Fruit fly (Drosophila melanogaster) whole organism, prepupa: ENCODE data around the gene BckdhA.
A peak's percentile ranks its signal among the peaks of the same experiment; 100 is the strongest.

Source experiments
- Blimp-1 ChIP-seq: fragments of 200-800 bp; sonication (Bioruptor generic); optimal IDR thresholded peaks from 3 replicates; lab custom pipeline; 2017; ENCODE audit warnings: missing biosample characterization, missing genetic modification characterization, mild to moderate bottlenecking, moderate library complexity, missing genetic modification reagents
- CG10669 ChIP-seq: fragments of 200-800 bp; sonication (Bioruptor generic); optimal IDR thresholded peaks from 3 replicates; lab custom pipeline; 2018; ENCODE audit warnings: missing biosample characterization, mild to moderate bottlenecking, missing genetic modification characterization, moderate library complexity
- CG11294 ChIP-seq: fragments of 200-800 bp; sonication (Bioruptor generic); IDR thresholded peaks from 2 replicates; pipeline ENCODE4 v1.3.6; 2022; ENCODE audit warnings: missing biosample characterization, missing genetic modification characterization
- CG11762 ChIP-seq: fragments of 200-800 bp; sonication (Bioruptor generic); optimal IDR thresholded peaks from 3 replicates; lab custom pipeline; 2016; ENCODE audit warnings: missing biosample characterization, missing genetic modification characterization; ENCODE audit not compliant: insufficient read depth
- CG15336 ChIP-seq: fragments of 200-800 bp; sonication (Bioruptor generic); IDR thresholded peaks from 2 replicates; pipeline ENCODE4 v1.3.6; 2022; ENCODE audit warnings: missing biosample characterization, missing genetic modification characterization
- CG1621 ChIP-seq: fragments of 200-800 bp; sonication (Bioruptor generic); optimal IDR thresholded peaks from 3 replicates; lab custom pipeline; 2018; ENCODE audit warnings: missing biosample characterization, mild to moderate bottlenecking, missing genetic modification characterization
- CG3032 ChIP-seq: fragments of 200-800 bp; optimal IDR thresholded peaks from 2 replicates; lab custom pipeline; 2019; ENCODE audit warnings: missing biosample characterization, mild to moderate bottlenecking, missing genetic modification characterization, moderate library complexity
- CG32006 ChIP-seq: fragments of 200-800 bp; sonication (Bioruptor generic); optimal IDR thresholded peaks from 3 replicates; lab custom pipeline; 2017; ENCODE audit warnings: missing biosample characterization, mild to moderate bottlenecking, missing genetic modification characterization
- CG34406 ChIP-seq: fragments of 200-800 bp; sonication (Bioruptor generic); optimal IDR thresholded peaks from 3 replicates; lab custom pipeline; 2016; ENCODE audit warnings: missing biosample characterization, missing genetic modification characterization
- CG3919 ChIP-seq: fragments of 200-800 bp; sonication (Bioruptor generic); optimal IDR thresholded peaks from 3 replicates; lab custom pipeline; 2016; ENCODE audit warnings: missing biosample characterization, missing genetic modification characterization
- CG4318 ChIP-seq: fragments of 200-800 bp; sonication (Bioruptor generic); optimal IDR thresholded peaks from 3 replicates; lab custom pipeline; 2017; ENCODE audit warnings: missing biosample characterization, mild to moderate bottlenecking, missing genetic modification characterization
- CG6276 ChIP-seq: fragments of 200-800 bp; sonication (Bioruptor generic); optimal IDR thresholded peaks from 2 replicates; lab custom pipeline; 2017; ENCODE audit warnings: missing biosample characterization, mild to moderate bottlenecking, missing genetic modification characterization
- CG6792 ChIP-seq: fragments of 200-800 bp; sonication (Bioruptor generic); optimal IDR thresholded peaks from 3 replicates; lab custom pipeline; 2016; ENCODE audit warnings: missing biosample characterization, missing genetic modification characterization
- CG6808 ChIP-seq: fragments of 200-800 bp; sonication (Bioruptor generic); optimal IDR thresholded peaks from 3 replicates; lab custom pipeline; 2017; ENCODE audit warnings: missing biosample characterization, missing genetic modification characterization, mild to moderate bottlenecking, moderate library complexity, missing genetic modification reagents
- CG6854 ChIP-seq: fragments of 200-800 bp; sonication (Bioruptor generic); optimal IDR thresholded peaks from 2 replicates; lab custom pipeline; 2017; ENCODE audit warnings: missing biosample characterization, mild to moderate bottlenecking, missing genetic modification characterization
- CG7368 ChIP-seq: fragments of 200-800 bp; sonication (Bioruptor generic); optimal IDR thresholded peaks from 3 replicates; lab custom pipeline; 2016; ENCODE audit warnings: missing biosample characterization, missing genetic modification characterization
- CG8319 ChIP-seq: fragments of 200-800 bp; sonication (Bioruptor generic); optimal IDR thresholded peaks from 3 replicates; lab custom pipeline; 2016; ENCODE audit warnings: missing biosample characterization, missing genetic modification characterization
- CG8632 ChIP-seq: fragments of 200-800 bp; sonication (Bioruptor generic); optimal IDR thresholded peaks from 3 replicates; lab custom pipeline; 2016; ENCODE audit warnings: missing biosample characterization, missing genetic modification characterization
- CG9139 ChIP-seq: fragments of 200-800 bp; sonication (Bioruptor generic); optimal IDR thresholded peaks from 3 replicates; lab custom pipeline; 2017; ENCODE audit warnings: missing biosample characterization, mild to moderate bottlenecking, missing genetic modification characterization
- Eip75B ChIP-seq: fragments of 200-800 bp; sonication (Bioruptor generic); optimal IDR thresholded peaks from 3 replicates; lab custom pipeline; 2016; ENCODE audit warnings: missing biosample characterization, missing genetic modification characterization
- Eip93F ChIP-seq: fragments of 200-800 bp; sonication (Bioruptor generic); optimal IDR thresholded peaks from 2 replicates; lab custom pipeline; 2016; ENCODE audit warnings: missing biosample characterization, mild to moderate bottlenecking, missing genetic modification characterization
- Ets96B ChIP-seq: fragments of 200-800 bp; optimal IDR thresholded peaks from 2 replicates; lab custom pipeline; 2019; ENCODE audit warnings: missing biosample characterization, mild to moderate bottlenecking, missing genetic modification characterization, moderate library complexity
- Gug ChIP-seq: fragments of 200-800 bp; sonication (Bioruptor generic); IDR thresholded peaks from 2 replicates; pipeline ENCODE4 v1.3.6; 2022; ENCODE audit warnings: missing biosample characterization, missing genetic modification characterization
- Hr38 ChIP-seq: sonication (Bioruptor generic); optimal IDR thresholded peaks from 2 replicates; lab custom pipeline; 2016; ENCODE audit warnings: missing biosample characterization, missing genetic modification characterization
- Hr39 ChIP-seq: fragments of 200-800 bp; sonication (Bioruptor generic); optimal IDR thresholded peaks from 2 replicates; lab custom pipeline; 2016; ENCODE audit warnings: missing biosample characterization, missing genetic modification characterization
- Hr4 ChIP-seq: fragments of 200-800 bp; sonication (Bioruptor generic); optimal IDR thresholded peaks from 3 replicates; lab custom pipeline; 2016; ENCODE audit warnings: missing biosample characterization, missing genetic modification characterization
- Lpt ChIP-seq: fragments of 200-800 bp; sonication (Bioruptor generic); optimal IDR thresholded peaks from 3 replicates; lab custom pipeline; 2016; ENCODE audit warnings: missing biosample characterization, missing genetic modification characterization
- OdsH ChIP-seq: fragments of 200-800 bp; sonication (Bioruptor generic); optimal IDR thresholded peaks from 3 replicates; lab custom pipeline; 2016; ENCODE audit warnings: missing biosample characterization, missing genetic modification characterization
- Sox102F ChIP-seq: fragments of 200-800 bp; sonication (Bioruptor generic); optimal IDR thresholded peaks from 2 replicates; lab custom pipeline; 2016; ENCODE audit warnings: missing biosample characterization, mild to moderate bottlenecking, missing genetic modification characterization
- Sox14 ChIP-seq: fragments of 200-800 bp; sonication (Bioruptor generic); optimal IDR thresholded peaks from 3 replicates; lab custom pipeline; 2016; ENCODE audit warnings: missing biosample characterization, missing genetic modification characterization
- Sox15 ChIP-seq: fragments of 200-800 bp; sonication (Bioruptor generic); optimal IDR thresholded peaks from 3 replicates; lab custom pipeline; 2016; ENCODE audit warnings: missing biosample characterization, missing genetic modification characterization
- achi ChIP-seq: fragments of 200-800 bp; sonication (Bioruptor generic); optimal IDR thresholded peaks from 3 replicates; lab custom pipeline; 2016; ENCODE audit warnings: missing biosample characterization, missing genetic modification characterization
- acj6 ChIP-seq: fragments of 200-800 bp; sonication (Bioruptor generic); optimal IDR thresholded peaks from 3 replicates; lab custom pipeline; 2016; ENCODE audit warnings: missing biosample characterization, missing genetic modification characterization
- dac ChIP-seq: fragments of 200-800 bp; sonication (Bioruptor generic); optimal IDR thresholded peaks from 2 replicates; lab custom pipeline; 2017; ENCODE audit warnings: missing biosample characterization, mild to moderate bottlenecking, missing genetic modification characterization
- eg ChIP-seq: fragments of 200-800 bp; sonication (Bioruptor generic); IDR thresholded peaks from 3 replicates; pipeline ENCODE4 v1.3.6; 2022; ENCODE audit warnings: missing biosample characterization, missing genetic modification characterization
- esn ChIP-seq: fragments of 200-800 bp; sonication (Bioruptor generic); optimal IDR thresholded peaks from 2 replicates; lab custom pipeline; 2016; ENCODE audit warnings: missing biosample characterization, mild to moderate bottlenecking, missing genetic modification characterization, moderate library complexity
- fd85E ChIP-seq: fragments of 200-800 bp; sonication (Bioruptor generic); optimal IDR thresholded peaks from 3 replicates; lab custom pipeline; 2016; ENCODE audit warnings: missing biosample characterization, missing genetic modification characterization
- lz ChIP-seq: fragments of 200-800 bp; sonication (Bioruptor generic); optimal IDR thresholded peaks from 3 replicates; lab custom pipeline; 2016; ENCODE audit warnings: missing biosample characterization, missing genetic modification characterization
- net ChIP-seq: fragments of 200-800 bp; sonication (Bioruptor generic); optimal IDR thresholded peaks from 3 replicates; lab custom pipeline; 2016; ENCODE audit warnings: missing biosample characterization, missing genetic modification characterization
- pdm3 ChIP-seq: fragments of 200-800 bp; sonication (Bioruptor generic); optimal IDR thresholded peaks from 3 replicates; lab custom pipeline; 2016; ENCODE audit warnings: missing biosample characterization, missing genetic modification characterization
- salr ChIP-seq, 2 experiments: fragments of 200-800 bp; sonication (Bioruptor generic); optimal IDR thresholded peaks; 3 replicates each; lab custom pipeline; 2016 to 2018; ENCODE audit warnings: missing biosample characterization in 2 of 2, missing genetic modification characterization in 2 of 2, mild to moderate bottlenecking in 1 of 2
- spab ChIP-seq: fragments of 200-800 bp; sonication (Bioruptor generic); optimal IDR thresholded peaks from 2 replicates; lab custom pipeline; 2017; ENCODE audit warnings: missing biosample characterization, mild to moderate bottlenecking, missing genetic modification characterization, missing genetic modification reagents
- ss ChIP-seq, 2 experiments: fragments of 200-800 bp; sonication (Bioruptor generic); optimal IDR thresholded peaks; 2 replicates in 1 of 2; 3 replicates in 1 of 2; lab custom pipeline; 2017 to 2018; ENCODE audit warnings: mild to moderate bottlenecking in 2 of 2, missing biosample characterization in 2 of 2, missing genetic modification characterization in 2 of 2, moderate library complexity in 1 of 2
- svp ChIP-seq: fragments of 200-800 bp; sonication (Bioruptor generic); peaks from one replicate; lab custom pipeline; 2016; ENCODE audit warnings: missing biosample characterization, missing genetic modification characterization
- topi ChIP-seq: fragments of 200-800 bp; sonication (Bioruptor generic); optimal IDR thresholded peaks from 3 replicates; lab custom pipeline; 2016; ENCODE audit warnings: missing biosample characterization, missing genetic modification characterization
- vri ChIP-seq: fragments of 200-800 bp; sonication (Bioruptor generic); optimal IDR thresholded peaks from 3 replicates; lab custom pipeline; 2016; ENCODE audit warnings: missing biosample characterization, mild to moderate bottlenecking, missing genetic modification characterization

BckdhA gene

DNA sequence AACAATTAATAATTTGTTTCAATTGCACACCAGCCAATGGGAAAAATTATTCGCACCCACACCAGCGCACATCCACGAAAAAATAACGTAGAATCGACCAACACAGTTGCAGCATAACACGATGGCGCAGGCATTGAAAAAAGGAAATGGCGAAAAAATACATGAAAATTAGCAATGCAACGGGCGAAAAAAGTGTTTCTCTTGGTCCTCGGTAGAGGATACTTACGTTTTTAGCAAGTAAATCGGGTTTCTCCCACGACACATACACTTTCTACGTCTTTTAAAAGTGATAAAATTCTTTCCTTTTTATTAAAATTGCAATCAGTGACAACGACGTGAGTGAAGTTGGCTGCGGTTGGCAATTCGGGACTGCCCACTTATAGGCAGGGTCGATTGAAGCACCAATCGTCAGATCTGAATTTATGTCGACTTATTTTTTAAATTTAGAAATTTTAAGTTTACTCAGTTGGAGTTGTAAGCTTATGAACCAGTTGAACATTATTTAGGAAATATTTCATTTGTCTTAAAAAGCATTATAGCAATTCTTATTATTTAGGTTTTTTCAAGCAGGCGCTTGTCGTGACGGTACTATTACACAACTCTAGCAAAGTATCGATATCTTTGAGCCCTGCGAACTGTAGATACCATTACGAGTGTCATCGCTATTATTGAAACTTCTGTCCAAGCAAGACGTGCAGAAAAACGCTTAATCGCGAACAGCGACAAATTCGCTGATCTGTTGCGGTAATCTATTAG, 22.0 kb downstream of the BckdhA start, which contains the start of the genes Kap-alpha3 and Son (continued):
- TF ChIP-seq esn (GFP tag; lab: Kevin White, UChicago) (peak; percentile 94), Ets96B (tag; lab: Kevin White, UChicago) (peak; percentile 69), Eip75B (GFP tag; lab: Kevin White, UChicago) (peak; percentile 90), Blimp-1 (GFP tag; lab: Kevin White, UChicago) (peak; percentile 81), Sox102F (GFP tag; lab: Kevin White, UChicago) (peak; percentile 85), CG11762 (peak; percentile 70), spab (GFP tag; lab: Kevin White, UChicago) (peak; percentile 61), CG3919 (peak; percentile 91), CG8632 (GFP tag; lab: Kevin White, UChicago) (peak; percentile 72), salr (GFP tag; optimal IDR thresholded peaks at IDR 0.05; lab: Kevin White, UChicago) (peak; percentile 70 to 82), CG6792 (GFP tag; lab: Kevin White, UChicago) (peak; percentile 79), CG3032 (tag; lab: Kevin White, UChicago) (peak; percentile 78), CG6808 (GFP tag; lab: Kevin White, UChicago) (peak; percentile 83), Hr38 (GFP tag; lab: Kevin White, UChicago) (peak; percentile 9), CG6276 (GFP tag; lab: Kevin White, UChicago) (peak; percentile 40), ss (GFP tag; optimal IDR thresholded peaks at IDR 0.05; lab: Kevin White, UChicago) (peak; percentile 67 to 91), pdm3 (GFP tag; lab: Kevin White, UChicago) (peak; percentile 88), OdsH (peak; percentile 87), acj6 (GFP tag; lab: Kevin White, UChicago) (peak; percentile 85), CG9139 (peak; percentile 83), Sox14 (GFP tag; lab: Kevin White, UChicago) (peak; percentile 88), CG11294 (GFP tag; lab: Robert Waterston, UW) (peak; percentile 56; the same call in 1 of the 2 replicates), lz (GFP tag; lab: Kevin White, UChicago) (peak; percentile 91), Lpt (peak; percentile 56), Gug (peak; percentile 57), Eip93F (GFP tag; lab: Kevin White, UChicago) (no peak), CG15336 (GFP tag; lab: Robert Waterston, UW) (0 out of 2 replicates have a peak, but pooled peaks have one; percentile 21), CG8319 (GFP tag; lab: Kevin White, UChicago) (peak; percentile 75), vri (peak; percentile 91), topi (GFP tag; lab: Kevin White, UChicago) (peak; percentile 88), CG34406 (peak; percentile 82), dac (GFP tag; lab: Kevin White, UChicago) (peak; percentile 63)

DNA sequence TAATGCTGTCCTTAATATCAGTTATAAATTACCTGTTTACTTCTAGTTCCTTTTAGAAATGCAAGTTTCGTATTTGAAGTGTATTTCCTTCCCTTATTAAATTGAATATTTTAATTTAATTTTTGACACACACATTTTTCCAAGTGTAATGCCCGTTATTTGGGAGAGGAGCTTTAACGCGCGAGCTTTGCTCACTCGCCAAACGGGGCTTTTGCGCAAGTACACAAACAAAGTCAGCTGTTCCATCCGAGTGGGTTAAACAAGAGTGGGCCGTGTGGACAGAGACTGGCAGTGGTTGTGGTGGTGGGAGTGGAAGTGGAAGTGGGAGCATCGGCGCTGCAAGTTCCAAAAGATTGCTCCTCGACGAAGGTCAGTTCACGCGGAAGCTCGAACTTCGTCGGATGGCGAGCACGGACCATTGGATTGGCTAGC, 25.5 kb downstream of the BckdhA start, which contains the start of gene CG8301:
Gene CG8301, plus strand, starts transcription at position 218 of the 432 bp plus-strand sequence.
- TF ChIP-seq fd85E (GFP tag; lab: Kevin White, UChicago) (no peak), esn (GFP tag; lab: Kevin White, UChicago) (peak; percentile 51), Ets96B (tag; lab: Kevin White, UChicago) (peak; percentile 21), OdsH (peak; percentile 53), CG6854 (no peak), CG4318 (no peak), CG6792 (GFP tag; lab: Kevin White, UChicago) (peak; percentile 30), CG8319 (GFP tag; lab: Kevin White, UChicago) (no peak), acj6 (GFP tag; lab: Kevin White, UChicago) (peak; percentile 33), CG1621 (no peak), eg (GFP tag; lab: Robert Waterston, UW) (peak; percentile 58), Hr39 (no peak), Gug (no peak), Hr4 (peak; percentile 59), ss (GFP tag; optimal IDR thresholded peaks at IDR 0.05; lab: Kevin White, UChicago) (peak in 1 of 2 experiments; percentile 21), CG7368 (GFP tag; lab: Kevin White, UChicago) (peak; percentile 45), lz (GFP tag; lab: Kevin White, UChicago) (peak; percentile 34), CG8632 (GFP tag; lab: Kevin White, UChicago) (no peak), Sox14 (GFP tag; lab: Kevin White, UChicago) (peak; percentile 11), achi (GFP tag; lab: Kevin White, UChicago) (peak; percentile 23), CG10669 (no peak), svp (GFP tag; lab: Kevin White, UChicago) (no peak), CG15336 (GFP tag; lab: Robert Waterston, UW) (peak; percentile 63), Lpt (peak; percentile 21), CG32006 (GFP tag; lab: Kevin White, UChicago) (peak; percentile 51), spab (GFP tag; lab: Kevin White, UChicago) (no peak), net (GFP tag; lab: Kevin White, UChicago) (peak; percentile 49), Sox15 (GFP tag; lab: Kevin White, UChicago) (no peak), CG34406 (peak; percentile 10)
